Worm (Caenorhabditis elegans) whole organism, L4 larva: ENCODE data around the gene K07F5.14.
A peak's percentile ranks its signal among the peaks of the same experiment; 100 is the strongest.

ENCODE experiments used
- D1046.2 ChIP-seq: fragments of 200-800 bp; sonication (Bioruptor generic); IDR thresholded peaks from 2 replicates; pipeline ENCODE4 v1.3.6; 2022; ENCODE audit warnings: missing genetic modification characterization, missing compliant biosample characterization
- F44E2.7 ChIP-seq: fragments of 200-800 bp; sonication (Bioruptor generic); IDR thresholded peaks from 2 replicates; pipeline ENCODE4 v2.1.2; 2022; ENCODE audit warnings: missing genetic modification characterization, missing compliant biosample characterization
- R02D3.7 ChIP-seq: fragments of 150-350 bp; sonication (generic microtip); optimal IDR thresholded peaks from 3 replicates; lab custom pipeline; 2014; ENCODE audit warnings: missing biosample characterization, missing genetic modification characterization
- Y5F2A.4 ChIP-seq: fragments of 200-800 bp; sonication (Bioruptor generic); optimal IDR thresholded peaks from 2 replicates; lab custom pipeline; 2018; ENCODE audit warnings: mild to moderate bottlenecking, missing genetic modification characterization, missing compliant biosample characterization
- ZK337.2 ChIP-seq: fragments of 200-800 bp; sonication (Bioruptor generic); IDR thresholded peaks from 2 replicates; pipeline ENCODE4 v1.3.6; 2022; ENCODE audit warnings: missing genetic modification reagents, missing genetic modification characterization, missing compliant biosample characterization
- aha-1 ChIP-seq: fragments of 150-350 bp; peaks from one replicate; lab custom pipeline; 2014; ENCODE audit warnings: missing biosample characterization, missing genetic modification characterization
- arid-1 ChIP-seq: fragments of 200-800 bp; sonication (Bioruptor generic); conservative IDR thresholded peaks from 2 replicates; pipeline ENCODE4 v1.3.6; 2022; ENCODE audit warnings: missing genetic modification reagents, missing genetic modification characterization, missing compliant biosample characterization
- attf-4 ChIP-seq: sonication (generic microtip); optimal IDR thresholded peaks from 3 replicates; lab custom pipeline; 2017; ENCODE audit warnings: missing biosample characterization, missing genetic modification characterization
- ceh-28 ChIP-seq: fragments of 150-350 bp; optimal IDR thresholded peaks from 2 replicates; lab custom pipeline; 2014; ENCODE audit warnings: missing biosample characterization, missing genetic modification reagents, missing genetic modification characterization
- ceh-32 ChIP-seq: sonication (generic microtip); optimal IDR thresholded peaks from 2 replicates; lab custom pipeline; 2016; ENCODE audit warnings: mild to moderate bottlenecking, missing genetic modification characterization, missing compliant biosample characterization; ENCODE audit not compliant: poor library complexity
- ceh-62 ChIP-seq: sonication (generic microtip); optimal IDR thresholded peaks from 2 replicates; lab custom pipeline; 2017; ENCODE audit warnings: missing biosample characterization, missing genetic modification characterization
- ceh-82 ChIP-seq: sonication (generic microtip); optimal IDR thresholded peaks from 2 replicates; lab custom pipeline; 2017; ENCODE audit warnings: missing biosample characterization, missing genetic modification characterization
- ctbp-1 ChIP-seq: fragments of 200-800 bp; sonication (Bioruptor generic); IDR thresholded peaks from 2 replicates; pipeline ENCODE4 v1.3.6; 2022; ENCODE audit warnings: missing genetic modification reagents, missing genetic modification characterization, missing compliant biosample characterization
- daf-12 ChIP-seq: fragments of 150-350 bp; optimal IDR thresholded peaks from 2 replicates; lab custom pipeline; 2014; ENCODE audit warnings: missing biosample characterization, missing genetic modification reagents, missing genetic modification characterization
- daf-16 ChIP-seq, 3 experiments: sonication (generic microtip); optimal IDR thresholded peaks; 2 replicates each; lab custom pipeline; 2016 to 2017; ENCODE audit warnings: missing genetic modification characterization in 3 of 3, missing genetic modification reagents in 3 of 3, mild to moderate bottlenecking in 2 of 3, missing compliant biosample characterization in 2 of 3, missing biosample characterization in 1 of 3, moderate library complexity in 1 of 3
- daf-19 ChIP-seq: fragments of 200-800 bp; sonication (Bioruptor generic); conservative IDR thresholded peaks from 2 replicates; pipeline ENCODE4 v1.3.6; 2022; ENCODE audit warnings: missing genetic modification characterization, missing compliant biosample characterization
- dmd-6 ChIP-seq: fragments of 200-800 bp; sonication (Bioruptor generic); IDR thresholded peaks from 2 replicates; pipeline ENCODE4 v1.3.6; 2022; ENCODE audit warnings: missing genetic modification reagents, missing genetic modification characterization, missing compliant biosample characterization
- dve-1 ChIP-seq: sonication (generic microtip); optimal IDR thresholded peaks from 2 replicates; lab custom pipeline; 2017; ENCODE audit warnings: antibody characterized with exemption, mild to moderate bottlenecking, missing genetic modification characterization, missing compliant biosample characterization; ENCODE audit not compliant: insufficient read depth
- egl-27 ChIP-seq: sonication (generic microtip); optimal IDR thresholded peaks from 3 replicates; lab custom pipeline; 2017; ENCODE audit warnings: missing biosample characterization, missing genetic modification reagents, missing genetic modification characterization
- hlh-11 ChIP-seq: fragments of 200-800 bp; sonication (Bioruptor generic); optimal IDR thresholded peaks from 2 replicates; lab custom pipeline; 2018; ENCODE audit warnings: mild to moderate bottlenecking, missing genetic modification characterization, missing compliant biosample characterization
- hlh-30 ChIP-seq: sonication (generic microtip); optimal IDR thresholded peaks from 2 replicates; lab custom pipeline; 2017; ENCODE audit warnings: antibody characterized with exemption, mild to moderate bottlenecking, missing genetic modification characterization, missing compliant biosample characterization; ENCODE audit not compliant: insufficient read depth
- lim-7 ChIP-seq: fragments of 200-800 bp; sonication (Bioruptor generic); IDR thresholded peaks from 2 replicates; pipeline ENCODE4 v1.3.6; 2022; ENCODE audit warnings: missing genetic modification characterization, missing compliant biosample characterization
- lin-13 ChIP-seq: fragments of 150-350 bp; optimal IDR thresholded peaks from 2 replicates; lab custom pipeline; 2014; ENCODE audit warnings: missing biosample characterization, missing genetic modification reagents, missing genetic modification characterization
- lin-39 ChIP-seq: fragments of 150-350 bp; optimal IDR thresholded peaks from 2 replicates; lab custom pipeline; 2014; ENCODE audit warnings: missing biosample characterization, missing genetic modification reagents, missing genetic modification characterization
- lir-3 ChIP-seq: sonication (generic microtip); optimal IDR thresholded peaks from 2 replicates; lab custom pipeline; 2016; ENCODE audit warnings: mild to moderate bottlenecking, missing genetic modification characterization, missing compliant biosample characterization
- lsy-2 ChIP-seq, 2 experiments: fragments of 150-350 bp in 1 of 2; sonication (generic microtip) in 1 of 2; optimal IDR thresholded peaks; 2 replicates each; lab custom pipeline; 2014 to 2017; ENCODE audit warnings: missing biosample characterization in 2 of 2, missing genetic modification characterization in 2 of 2
- madf-5 ChIP-seq, 2 experiments: fragments of 200-800 bp; sonication (Bioruptor generic); IDR thresholded peaks; 2 replicates each; pipeline ENCODE4 v1.3.6; 2022; ENCODE audit warnings: missing compliant biosample characterization in 2 of 2, missing genetic modification characterization in 2 of 2
- madf-9 ChIP-seq: fragments of 200-800 bp; sonication (Bioruptor generic); conservative IDR thresholded peaks from 2 replicates; pipeline ENCODE4 v1.3.6; 2022; ENCODE audit warnings: missing genetic modification reagents, missing genetic modification characterization, missing compliant biosample characterization
- mep-1 ChIP-seq: fragments of 150-350 bp; sonication (generic microtip); optimal IDR thresholded peaks from 3 replicates; lab custom pipeline; 2014; ENCODE audit warnings: missing biosample characterization, missing genetic modification characterization
- nhr-10 ChIP-seq: fragments of 150-350 bp; optimal IDR thresholded peaks from 2 replicates; lab custom pipeline; 2014; ENCODE audit warnings: missing biosample characterization, missing genetic modification characterization
- nhr-25 ChIP-seq: sonication (generic microtip); optimal IDR thresholded peaks from 2 replicates; lab custom pipeline; 2017; ENCODE audit warnings: missing genetic modification characterization, mild to moderate bottlenecking, missing compliant biosample characterization, antibody characterized with exemption, moderate library complexity, borderline replicate concordance; ENCODE audit not compliant: insufficient read depth
- nhr-28 ChIP-seq: fragments of 150-350 bp; optimal IDR thresholded peaks from 2 replicates; lab custom pipeline; 2014; ENCODE audit warnings: missing biosample characterization, missing genetic modification characterization
- nhr-42 ChIP-seq: fragments of 200-800 bp; sonication (Bioruptor generic); IDR thresholded peaks from 2 replicates; pipeline ENCODE4 v1.3.6; 2022; ENCODE audit warnings: missing genetic modification characterization, missing compliant biosample characterization
- nhr-48 ChIP-seq: sonication (generic microtip); optimal IDR thresholded peaks from 2 replicates; lab custom pipeline; 2016; ENCODE audit warnings: mild to moderate bottlenecking, missing genetic modification characterization, missing compliant biosample characterization
- nhr-6 ChIP-seq: fragments of 150-350 bp; optimal IDR thresholded peaks from 2 replicates; lab custom pipeline; 2014; ENCODE audit warnings: missing biosample characterization, missing genetic modification characterization
- pha-4 ChIP-seq, 2 experiments: fragments of 150-350 bp in 1 of 2; fragments of 200-800 bp in 1 of 2; sonication (Bioruptor generic) in 1 of 2; IDR thresholded peaks in 1 of 2; optimal IDR thresholded peaks in 1 of 2; 2 replicates each; pipeline versions ENCODE4 v1.3.6 to Lab custom; 2014 to 2022; ENCODE audit warnings: missing genetic modification characterization in 2 of 2, missing genetic modification reagents in 2 of 2, missing biosample characterization in 1 of 2, missing compliant biosample characterization in 1 of 2
- saeg-2 ChIP-seq: fragments of 200-800 bp; sonication (Bioruptor generic); IDR thresholded peaks from 2 replicates; pipeline ENCODE4 v1.3.6; 2022; ENCODE audit warnings: missing genetic modification reagents, missing genetic modification characterization, missing compliant biosample characterization
- snpc-1.2 ChIP-seq: fragments of 200-800 bp; sonication (Bioruptor generic); IDR thresholded peaks from 2 replicates; pipeline ENCODE4 v1.3.6; 2022; ENCODE audit warnings: missing genetic modification reagents, missing genetic modification characterization, missing compliant biosample characterization
- spr-3 ChIP-seq: fragments of 200-800 bp; sonication (Bioruptor generic); optimal IDR thresholded peaks from 2 replicates; lab custom pipeline; 2018; ENCODE audit warnings: mild to moderate bottlenecking, missing genetic modification characterization, missing compliant biosample characterization
- unc-130 ChIP-seq: sonication (generic microtip); optimal IDR thresholded peaks from 2 replicates; lab custom pipeline; 2016; ENCODE audit warnings: missing genetic modification reagents, missing genetic modification characterization, missing compliant biosample characterization
- unc-62 ChIP-seq, 3 experiments: fragments of 150-350 bp in 1 of 3; sonication (generic microtip); optimal IDR thresholded peaks in 2 of 3; peaks in 1 of 3; 1 replicate in 1 of 3; 2 replicates in 2 of 3; lab custom pipeline; 2014 to 2017; ENCODE audit warnings: missing biosample characterization in 3 of 3, missing genetic modification characterization in 3 of 3, missing genetic modification reagents in 3 of 3, missing genotype in 1 of 3
- zip-2 ChIP-seq: fragments of 150-350 bp; optimal IDR thresholded peaks from 2 replicates; lab custom pipeline; 2014; ENCODE audit warnings: missing biosample characterization, missing genetic modification characterization
- ztf-7 ChIP-seq: fragments of 150-350 bp; optimal IDR thresholded peaks from 2 replicates; lab custom pipeline; 2014; ENCODE audit warnings: missing biosample characterization, missing genetic modification characterization

The K07F5.14 gene

DNA sequence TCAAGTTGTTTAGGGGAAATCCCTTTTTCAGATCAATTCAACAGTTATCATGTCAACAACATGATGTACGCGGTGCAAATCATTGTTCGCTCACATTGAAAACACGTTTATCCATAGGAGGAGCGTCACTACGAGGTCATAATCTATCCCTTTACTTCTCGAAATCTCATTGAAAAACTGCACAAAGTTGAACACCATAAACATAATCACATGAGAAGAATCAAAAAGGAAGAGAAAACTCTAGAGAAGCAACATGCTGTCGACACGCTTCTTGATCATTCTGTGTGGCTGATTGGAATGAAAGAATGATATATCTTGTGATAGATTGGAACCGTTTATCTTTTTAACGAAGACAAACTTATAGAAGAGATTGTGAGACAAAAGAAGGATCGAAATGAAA is 5.9 kb downstream of the K07F5.14 start (continued):
- TF ChIP-seq F44E2.7 (GFP tag; lab: Robert Waterston, UW) (no peak), zip-2 (tag; lab: Kevin White, UChicago) (no peak), nhr-10 (peak; percentile 14), lin-13 (GFP tag; lab: Kevin White, UChicago) (no peak), lim-7 (GFP tag; lab: Robert Waterston, UW) (no peak), daf-19 (GFP tag; lab: Robert Waterston, UW) (no peak)

DNA sequence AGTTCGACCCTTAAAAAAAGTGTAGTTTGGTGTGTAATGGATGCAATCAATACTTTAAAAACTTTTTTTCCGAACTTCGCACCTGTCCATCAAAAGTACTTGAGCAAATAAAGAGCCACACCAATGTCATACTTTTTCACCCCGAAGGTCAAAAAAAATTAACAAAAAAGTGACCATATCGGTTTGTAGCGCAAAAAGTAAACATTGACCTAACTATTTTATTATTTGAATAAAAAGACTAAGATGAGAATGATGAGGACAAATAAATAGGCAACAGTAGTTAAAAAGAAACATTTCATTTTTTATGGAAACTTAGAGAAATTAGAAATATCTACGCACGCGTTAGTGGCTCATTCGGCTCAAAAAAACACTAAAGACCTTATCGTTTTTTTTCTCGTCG is 7.3 kb downstream of the K07F5.14 start:
- TF ChIP-seq pha-4 (GFP tag; IDR thresholded peaks at IDR 0.05; lab: Robert Waterston, UW): no peak
- no peak for TF ChIP-seq pha-4 (tag; optimal IDR thresholded peaks at IDR 0.05; lab: Kevin White, UChicago)
- TF ChIP-seq nhr-48 (tag; lab: Kevin White, UChicago): no peak
- no peak for TF ChIP-seq nhr-6 (tag; lab: Kevin White, UChicago)
- no peak for TF ChIP-seq lin-39
- TF ChIP-seq ztf-7 (tag; lab: Kevin White, UChicago): no peak
- TF ChIP-seq daf-12 (tag; lab: Kevin White, UChicago): no peak
- no peak for TF ChIP-seq ceh-32 (tag; lab: Kevin White, UChicago)
- TF ChIP-seq ZK337.2: no peak
- TF ChIP-seq R02D3.7 (tag; lab: Kevin White, UChicago): no peak
- no peak for TF ChIP-seq hlh-11 (tag; lab: Kevin White, UChicago)
- TF ChIP-seq unc-130 (GFP tag; lab: Kevin White, UChicago): no peak
- TF ChIP-seq hlh-30 (tag; lab: Kevin White, UChicago): no peak
- no peak for TF ChIP-seq unc-62 (GFP tag; optimal IDR thresholded peaks at IDR 0.05 in 1 of 2; lab: Kevin White, UChicago)
- no peak for TF ChIP-seq unc-62 (tag; optimal IDR thresholded peaks at IDR 0.05; lab: Kevin White, UChicago)

DNA sequence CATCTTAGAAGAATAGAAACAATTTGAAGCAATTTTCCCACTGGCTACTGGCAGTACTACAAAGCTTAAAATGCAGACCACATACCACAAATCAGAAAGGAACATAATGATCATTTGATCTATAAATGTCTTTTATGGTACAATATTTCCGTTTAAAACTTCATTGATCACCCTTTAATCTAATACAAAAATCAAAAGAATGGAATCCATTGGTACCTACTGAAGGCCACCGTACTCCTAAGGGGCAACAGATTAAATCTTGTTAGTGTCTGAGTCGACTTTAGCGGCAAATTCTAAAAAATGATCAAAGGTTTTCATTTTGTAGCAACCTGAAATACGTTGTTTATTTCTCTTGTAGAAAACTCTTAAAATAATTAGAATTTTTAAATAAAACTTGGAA is 10.2 kb downstream of the K07F5.14 start:
- TF ChIP-seq R02D3.7 (tag; lab: Kevin White, UChicago) (no peak), saeg-2 (GFP tag; lab: Robert Waterston, UW) (no peak), madf-9 (GFP tag; lab: Robert Waterston, UW) (no peak), aha-1 (tag; lab: Kevin White, UChicago) (no peak), Y5F2A.4 (no peak), lir-3 (tag; lab: Kevin White, UChicago) (no peak), madf-5 (GFP tag; IDR thresholded peaks at IDR 0.05; lab: Robert Waterston, UW) (no peak), spr-3 (GFP tag; lab: Kevin White, UChicago) (no peak), ceh-82 (no peak), nhr-42 (GFP tag; lab: Robert Waterston, UW) (no peak), hlh-11 (tag; lab: Kevin White, UChicago) (no peak), nhr-25 (tag; lab: Kevin White, UChicago) (no peak)

DNA sequence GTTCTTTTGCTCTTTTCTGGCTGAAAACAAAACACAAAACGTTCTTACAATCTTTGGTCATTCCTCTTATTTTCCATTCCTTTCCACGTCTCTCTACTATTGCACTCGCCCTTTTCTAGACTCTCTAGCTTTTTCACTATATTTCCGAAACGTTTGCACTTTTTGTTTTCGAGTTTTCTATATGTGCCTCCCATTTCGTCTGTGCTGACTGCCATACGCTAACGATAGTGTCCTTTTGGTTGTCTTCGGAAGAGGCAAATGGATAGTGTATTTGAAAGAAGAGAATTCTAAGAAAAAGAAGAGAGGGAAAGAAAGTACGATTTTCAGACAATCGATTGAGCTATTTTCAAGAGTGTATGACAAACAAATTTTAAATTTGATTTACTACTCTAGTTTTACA is 10.8 kb downstream of the K07F5.14 start:
- TF ChIP-seq mep-1 (peak; percentile 30), egl-27 (no peak), dve-1 (tag; lab: Kevin White, UChicago) (peak; percentile 64), hlh-30 (tag; lab: Kevin White, UChicago) (peak; percentile 43), ceh-62 (tag; lab: Kevin White, UChicago) (no peak), ctbp-1 (GFP tag; lab: Robert Waterston, UW) (no peak), nhr-42 (GFP tag; lab: Robert Waterston, UW) (no peak), nhr-6 (tag; lab: Kevin White, UChicago) (no peak), hlh-11 (tag; lab: Kevin White, UChicago) (peak; percentile 47), daf-12 (tag; lab: Kevin White, UChicago) (no peak), zip-2 (tag; lab: Kevin White, UChicago) (no peak), dmd-6 (GFP tag; lab: Robert Waterston, UW) (peak; percentile 46; the same call in 1 of the 2 replicates), ceh-28 (no peak), lsy-2 (tag; optimal IDR thresholded peaks at IDR 0.05; lab: Kevin White, UChicago) (peak in 1 of 2 experiments; percentile 19), D1046.2 (GFP tag; lab: Robert Waterston, UW) (no peak), arid-1 (GFP tag; lab: Robert Waterston, UW) (no peak), ceh-32 (tag; lab: Kevin White, UChicago) (no peak), daf-16 (GFP tag; optimal IDR thresholded peaks at IDR 0.05; lab: Kevin White, UChicago) (no peak), daf-16 (tag; optimal IDR thresholded peaks at IDR 0.05; lab: Kevin White, UChicago) (peak; percentile 85), attf-4 (tag; lab: Kevin White, UChicago) (no peak), unc-62 (GFP tag; optimal IDR thresholded peaks at IDR 0.05 in 1 of 2; lab: Kevin White, UChicago) (peak in 1 of 2 experiments; percentile 51), unc-62 (tag; optimal IDR thresholded peaks at IDR 0.05; lab: Kevin White, UChicago) (no peak), snpc-1.2 (no peak), nhr-28 (tag; lab: Kevin White, UChicago) (peak; percentile 73)
